Worm (Caenorhabditis elegans) whole organism, L2 larva: Measurements from ENCODE around the gene ppm-2.

Experiments used
- C34F6.9 ChIP-seq: fragments of 150-350 bp; optimal IDR thresholded peaks from 2 replicates; lab custom pipeline; 2014; ENCODE audit warnings: missing biosample characterization, missing genetic modification characterization
- F13H6.1 ChIP-seq: sonication (generic microtip); optimal IDR thresholded peaks from 2 replicates; lab custom pipeline; 2016; ENCODE audit warnings: missing genetic modification characterization, missing compliant biosample characterization
- R02D3.7 ChIP-seq: fragments of 150-350 bp; optimal IDR thresholded peaks from 2 replicates; lab custom pipeline; 2014; ENCODE audit warnings: missing biosample characterization, missing genetic modification characterization
- Y55F3AM.14 ChIP-seq: fragments of 200-800 bp; sonication (Bioruptor generic); optimal IDR thresholded peaks from 2 replicates; lab custom pipeline; 2018; ENCODE audit warnings: mild to moderate bottlenecking, missing genetic modification characterization, missing compliant biosample characterization
- ZK546.5 ChIP-seq: sonication (generic microtip); optimal IDR thresholded peaks from 2 replicates; lab custom pipeline; 2017; ENCODE audit warnings: missing biosample characterization, missing genetic modification characterization
- alr-1 ChIP-seq: fragments of 150-350 bp; optimal IDR thresholded peaks from 2 replicates; lab custom pipeline; 2014; ENCODE audit warnings: missing biosample characterization, missing genetic modification characterization
- aly-2 ChIP-seq: fragments of 150-350 bp; optimal IDR thresholded peaks from 2 replicates; lab custom pipeline; 2014; ENCODE audit warnings: missing biosample characterization, missing genetic modification characterization
- ama-1 ChIP-seq: fragments of 150-350 bp; optimal IDR thresholded peaks from 2 replicates; lab custom pipeline; 2018; ENCODE audit warnings: inconsistent platforms
- blmp-1 ChIP-seq: sonication (generic microtip); optimal IDR thresholded peaks from 2 replicates; lab custom pipeline; 2017; ENCODE audit warnings: missing genetic modification characterization, mild to moderate bottlenecking, missing compliant biosample characterization, antibody characterized with exemption, moderate library complexity; ENCODE audit not compliant: insufficient read depth
- ceh-16 ChIP-seq: fragments of 150-350 bp; optimal IDR thresholded peaks from 2 replicates; lab custom pipeline; 2014; ENCODE audit warnings: missing biosample characterization, missing genetic modification characterization
- crh-2 ChIP-seq: sonication (generic microtip); optimal IDR thresholded peaks from 2 replicates; lab custom pipeline; 2017; ENCODE audit warnings: missing biosample characterization, missing genetic modification characterization
- dmd-4 ChIP-seq: sonication (generic microtip); optimal IDR thresholded peaks from 2 replicates; lab custom pipeline; 2017; ENCODE audit warnings: missing biosample characterization, missing genetic modification characterization
- egl-27 ChIP-seq: sonication (generic microtip); optimal IDR thresholded peaks from 3 replicates; lab custom pipeline; 2017; ENCODE audit warnings: missing biosample characterization, missing genetic modification reagents, missing genetic modification characterization
- elt-3 ChIP-seq: sonication (generic microtip); optimal IDR thresholded peaks from 2 replicates; lab custom pipeline; 2017; ENCODE audit warnings: missing biosample characterization, missing genetic modification characterization
- fos-1 ChIP-seq: fragments of 150-350 bp; optimal IDR thresholded peaks from 2 replicates; lab custom pipeline; 2014; ENCODE audit warnings: missing biosample characterization, missing genetic modification characterization
- gmeb-1 ChIP-seq: fragments of 150-350 bp; optimal IDR thresholded peaks from 2 replicates; lab custom pipeline; 2014; ENCODE audit warnings: missing biosample characterization, missing genetic modification characterization
- lin-11 ChIP-seq: fragments of 150-350 bp; sonication (generic microtip); optimal IDR thresholded peaks from 2 replicates; lab custom pipeline; 2014; ENCODE audit warnings: missing biosample characterization, missing genetic modification characterization, inconsistent platforms, mixed read lengths
- lin-39 ChIP-seq: fragments of 150-350 bp; optimal IDR thresholded peaks from 2 replicates; lab custom pipeline; 2014; ENCODE audit warnings: missing biosample characterization, missing genetic modification reagents, missing genetic modification characterization
- lsy-2 ChIP-seq, 2 experiments: fragments of 150-350 bp in 1 of 2; sonication (generic microtip) in 1 of 2; optimal IDR thresholded peaks; 2 replicates each; lab custom pipeline; 2014 to 2017; ENCODE audit warnings: missing biosample characterization in 2 of 2, missing genetic modification characterization in 2 of 2
- mab-5 ChIP-seq: fragments of 150-350 bp; optimal IDR thresholded peaks from 2 replicates; lab custom pipeline; 2014; ENCODE audit warnings: missing biosample characterization, missing genetic modification characterization
- mbf-1 ChIP-seq: sonication (generic microtip); optimal IDR thresholded peaks from 2 replicates; lab custom pipeline; 2017; ENCODE audit warnings: missing biosample characterization, missing genetic modification characterization
- mdl-1 ChIP-seq, 2 experiments: fragments of 150-350 bp in 1 of 2; sonication (generic microtip) in 1 of 2; optimal IDR thresholded peaks; 2 replicates each; lab custom pipeline; 2017; ENCODE audit warnings: missing biosample characterization in 2 of 2, missing genetic modification characterization in 2 of 2
- nhr-10 ChIP-seq: sonication (generic microtip); optimal IDR thresholded peaks from 2 replicates; lab custom pipeline; 2017; ENCODE audit warnings: missing biosample characterization, missing genetic modification characterization
- nhr-12 ChIP-seq: fragments of 150-350 bp; optimal IDR thresholded peaks from 2 replicates; lab custom pipeline; 2014; ENCODE audit warnings: missing biosample characterization, missing genetic modification characterization
- nhr-129 ChIP-seq: fragments of 150-350 bp; optimal IDR thresholded peaks from 2 replicates; lab custom pipeline; 2014; ENCODE audit warnings: missing biosample characterization, missing genetic modification characterization
- nhr-23 ChIP-seq: fragments of 150-350 bp; optimal IDR thresholded peaks from 2 replicates; lab custom pipeline; 2014; ENCODE audit warnings: missing biosample characterization, missing genetic modification reagents, missing genetic modification characterization
- nhr-237 ChIP-seq: fragments of 150-350 bp; optimal IDR thresholded peaks from 2 replicates; lab custom pipeline; 2014; ENCODE audit warnings: missing biosample characterization, missing genetic modification characterization
- nhr-25 ChIP-seq: fragments of 150-350 bp; sonication (generic microtip); optimal IDR thresholded peaks from 3 replicates; lab custom pipeline; 2014; ENCODE audit warnings: missing biosample characterization, missing genetic modification characterization
- nhr-77 ChIP-seq: fragments of 150-350 bp; optimal IDR thresholded peaks from 2 replicates; lab custom pipeline; 2014; ENCODE audit warnings: missing biosample characterization, missing genetic modification characterization
- peb-1 ChIP-seq: fragments of 150-350 bp; optimal IDR thresholded peaks from 2 replicates; lab custom pipeline; 2014; ENCODE audit warnings: missing biosample characterization, missing genetic modification characterization
- sem-4 ChIP-seq: fragments of 150-350 bp; optimal IDR thresholded peaks from 2 replicates; lab custom pipeline; 2014; ENCODE audit warnings: missing biosample characterization, missing genetic modification reagents, missing genetic modification characterization
- skn-1 ChIP-seq: sonication (generic microtip); optimal IDR thresholded peaks from 2 replicates; lab custom pipeline; 2017; ENCODE audit warnings: missing biosample characterization, missing genetic modification characterization
- sma-3 ChIP-seq: sonication (generic microtip); optimal IDR thresholded peaks from 2 replicates; lab custom pipeline; 2016; ENCODE audit warnings: missing genetic modification reagents, missing genetic modification characterization, missing compliant biosample characterization
- snpc-4 ChIP-seq: fragments of 150-350 bp; optimal IDR thresholded peaks from 2 replicates; lab custom pipeline; 2014; ENCODE audit warnings: missing biosample characterization, missing genetic modification characterization
- unc-39 ChIP-seq: fragments of 150-350 bp; optimal IDR thresholded peaks from 2 replicates; lab custom pipeline; 2014; ENCODE audit warnings: missing biosample characterization, missing genetic modification characterization
- unc-55 ChIP-seq: fragments of 150-350 bp; sonication (generic microtip); optimal IDR thresholded peaks from 3 replicates; lab custom pipeline; 2014; ENCODE audit warnings: missing biosample characterization, missing genetic modification reagents, missing genetic modification characterization
- unc-62 ChIP-seq: fragments of 150-350 bp; optimal IDR thresholded peaks from 2 replicates; lab custom pipeline; 2014; ENCODE audit warnings: missing biosample characterization, missing genetic modification reagents, missing genetic modification characterization
- zag-1 ChIP-seq: fragments of 150-350 bp; optimal IDR thresholded peaks from 2 replicates; lab custom pipeline; 2014; ENCODE audit warnings: missing biosample characterization, missing genetic modification characterization
- ztf-1 ChIP-seq: fragments of 200-800 bp; sonication (Bioruptor generic); conservative IDR thresholded peaks from 2 replicates; pipeline ENCODE4 v1.3.6; 2022; ENCODE audit warnings: missing genetic modification characterization, missing compliant biosample characterization

The ppm-2 gene

ce11 chrIII:4671949-4672348 lies 21.7 kb downstream of the ppm-2 start, which contains the start of gene srg-13:
Gene srg-13 (plus strand): TSS chrIII:4672249.
- no peak for TF ChIP-seq unc-55 (GFP tag; lab: Kevin White, UChicago)
- TF ChIP-seq ceh-16, result no peak
- TF ChIP-seq mbf-1, result no peak
- TF ChIP-seq C34F6.9 (tag; lab: Kevin White, UChicago), result no peak
- TF ChIP-seq crh-2, result no peak
- TF ChIP-seq nhr-12 (tag; lab: Kevin White, UChicago), result no peak
- no peak for TF ChIP-seq nhr-129 (tag; lab: Kevin White, UChicago)
- no peak for TF ChIP-seq nhr-77 (tag; lab: Kevin White, UChicago)
- TF ChIP-seq ama-1 (lab: Kevin White, UChicago), result no peak

- no peak for TF ChIP-seq aly-2 (tag; lab: Kevin White, UChicago)
- TF ChIP-seq unc-39 (tag; lab: Kevin White, UChicago), result no peak
- TF ChIP-seq ztf-1, result no peak
- no peak for TF ChIP-seq snpc-4 (tag; lab: Kevin White, UChicago)
- no peak for TF ChIP-seq peb-1 (tag; lab: Kevin White, UChicago)
- TF ChIP-seq nhr-77 (tag; lab: Kevin White, UChicago), result no peak
- TF ChIP-seq R02D3.7 (tag; lab: Kevin White, UChicago), result no peak
- TF ChIP-seq alr-1 (tag; lab: Kevin White, UChicago), result no peak
- TF ChIP-seq fos-1 (tag; lab: Kevin White, UChicago), result no peak
- TF ChIP-seq elt-3 (tag; lab: Kevin White, UChicago), result no peak
- no peak for TF ChIP-seq lin-11
- no peak for TF ChIP-seq gmeb-1 (tag; lab: Kevin White, UChicago)
- no peak for TF ChIP-seq F13H6.1
- TF ChIP-seq blmp-1, result no peak
- no peak for TF ChIP-seq ceh-16
- no peak for TF ChIP-seq nhr-25 (tag; lab: Kevin White, UChicago)
- no peak for TF ChIP-seq ZK546.5
Observed at ce11 chrIII:4677466-4677865, 27.2 kb downstream of the ppm-2 start, which contains the start of gene srg-10. Gene srg-10 (plus strand): TSS chrIII:4677766.

- TF ChIP-seq skn-1 (no peak), ama-1 (lab: Kevin White, UChicago) (no peak), lin-39 (no peak), nhr-12 (tag; lab: Kevin White, UChicago) (no peak), peb-1 (tag; lab: Kevin White, UChicago) (no peak), blmp-1 (no peak), unc-62 (GFP tag; lab: Kevin White, UChicago) (no peak), mbf-1 (no peak), Y55F3AM.14 (no peak), nhr-237 (tag; lab: Kevin White, UChicago) (no peak), mdl-1 (tag; optimal IDR thresholded peaks at IDR 0.05; lab: Kevin White, UChicago) (no peak), egl-27 (tag; lab: Kevin White, UChicago) (no peak), nhr-10 (tag; lab: Kevin White, UChicago) (no peak), dmd-4 (tag; lab: Kevin White, UChicago) (no peak), zag-1 (tag; lab: Kevin White, UChicago) (no peak)
- TF ChIP-seq, all 48 proteins: peak for 0
Observed at ce11 chrIII:4679963-4680484, 29.7 kb downstream of the ppm-2 start, which contains the start of gene srg-11. Gene srg-11 (plus strand): TSS chrIII:4680013.

ce11 chrIII:4687134-4687533 lies 36.8 kb downstream of the ppm-2 start:
- no peak for TF ChIP-seq Y55F3AM.14
- TF ChIP-seq ztf-1, result no peak
- TF ChIP-seq mab-5 (tag; lab: Kevin White, UChicago), result no peak
- no peak for TF ChIP-seq nhr-237 (tag; lab: Kevin White, UChicago)
- no peak for TF ChIP-seq nhr-77 (tag; lab: Kevin White, UChicago)
- no peak for TF ChIP-seq unc-62 (GFP tag; lab: Kevin White, UChicago)
- TF ChIP-seq lsy-2 (tag; optimal IDR thresholded peaks at IDR 0.05; lab: Kevin White, UChicago), result peak in 1 of 2 experiments; percentile 56
- TF ChIP-seq ama-1 (lab: Kevin White, UChicago), result no peak
- TF ChIP-seq crh-2, result no peak
- TF ChIP-seq aly-2 (tag; lab: Kevin White, UChicago), result no peak
- TF ChIP-seq gmeb-1 (tag; lab: Kevin White, UChicago), result no peak
- peak; percentile 51 for TF ChIP-seq nhr-129 (tag; lab: Kevin White, UChicago)
- TF ChIP-seq mdl-1 (tag; optimal IDR thresholded peaks at IDR 0.05; lab: Kevin White, UChicago), result no peak
- no peak for TF ChIP-seq nhr-23 (tag; lab: Kevin White, UChicago)
- no peak for TF ChIP-seq sma-3 (GFP tag; lab: Kevin White, UChicago)
- no peak for TF ChIP-seq nhr-10 (tag; lab: Kevin White, UChicago)
- no peak for TF ChIP-seq ZK546.5
- no peak for TF ChIP-seq sem-4 (tag; lab: Kevin White, UChicago)
- peak; percentile 46 for TF ChIP-seq C34F6.9 (tag; lab: Kevin White, UChicago)
- peak; percentile 39 for TF ChIP-seq F13H6.1
